Fruit fly (Drosophila melanogaster) whole organism, embryonic: ENCODE measurements around the gene CG4593.

Experiments used
- Blimp-1 ChIP-seq: fragments of 200-800 bp; sonication (Bioruptor generic); optimal IDR thresholded peaks from 3 replicates; lab custom pipeline; 2018; ENCODE audit warnings: missing biosample characterization, missing genetic modification characterization, mild to moderate bottlenecking, moderate library complexity, missing genetic modification reagents
- Bteb2 ChIP-seq: fragments of 200-800 bp; sonication (Bioruptor generic); optimal IDR thresholded peaks from 2 replicates; lab custom pipeline; 2016; ENCODE audit warnings: missing biosample characterization, missing genetic modification characterization
- CG10267 ChIP-seq: fragments of 200-800 bp; sonication (Bioruptor generic); optimal IDR thresholded peaks from 2 replicates; lab custom pipeline; 2018; ENCODE audit warnings: missing biosample characterization, mild to moderate bottlenecking, missing genetic modification characterization, moderate library complexity
- CG10462 ChIP-seq: fragments of 200-800 bp; sonication (Bioruptor generic); optimal IDR thresholded peaks from 2 replicates; lab custom pipeline; 2016; ENCODE audit warnings: missing biosample characterization, missing genetic modification characterization
- CG12744 ChIP-seq: fragments of 200-800 bp; sonication (Bioruptor generic); optimal IDR thresholded peaks from 2 replicates; lab custom pipeline; 2016; ENCODE audit warnings: missing biosample characterization, missing genetic modification characterization
- CG12769 ChIP-seq: fragments of 200-800 bp; sonication (Bioruptor generic); optimal IDR thresholded peaks from 2 replicates; lab custom pipeline; 2019; ENCODE audit warnings: missing biosample characterization, mild to moderate bottlenecking, missing genetic modification characterization, moderate library complexity
- CG13123 ChIP-seq: fragments of 200-800 bp; sonication (Bioruptor generic); optimal IDR thresholded peaks from 2 replicates; lab custom pipeline; 2016; ENCODE audit warnings: missing biosample characterization, missing genetic modification characterization
- CG17328 ChIP-seq: fragments of 200-800 bp; sonication (Bioruptor generic); IDR thresholded peaks from 2 replicates; pipeline ENCODE4 v1.3.6; 2022; ENCODE audit warnings: missing biosample characterization, missing genetic modification characterization
- CG17568 ChIP-seq: fragments of 200-800 bp; sonication (Bioruptor generic); optimal IDR thresholded peaks from 2 replicates; lab custom pipeline; 2018; ENCODE audit warnings: missing biosample characterization, mild to moderate bottlenecking, missing genetic modification characterization, moderate library complexity
- CG18599 ChIP-seq: fragments of 200-800 bp; sonication (Bioruptor generic); optimal IDR thresholded peaks from 3 replicates; lab custom pipeline; 2017; ENCODE audit warnings: missing biosample characterization, missing genetic modification characterization, mild to moderate bottlenecking, moderate library complexity, missing genetic modification reagents
- CG30431 ChIP-seq: fragments of 200-800 bp; sonication (Bioruptor generic); optimal IDR thresholded peaks from 2 replicates; lab custom pipeline; 2017; ENCODE audit warnings: missing biosample characterization, missing genetic modification characterization
- CG4328 ChIP-seq: fragments of 200-800 bp; sonication (Bioruptor generic); optimal IDR thresholded peaks from 3 replicates; lab custom pipeline; 2017; ENCODE audit warnings: missing biosample characterization, missing genetic modification reagents, missing genetic modification characterization
- CG7357 ChIP-seq: fragments of 200-800 bp; sonication (Bioruptor generic); IDR thresholded peaks from 3 replicates; pipeline ENCODE4 v1.3.6; 2022; ENCODE audit warnings: missing biosample characterization, missing genetic modification characterization
- CG7839 ChIP-seq: fragments of 200-800 bp; sonication (Bioruptor generic); optimal IDR thresholded peaks from 3 replicates; lab custom pipeline; 2018; ENCODE audit warnings: missing biosample characterization, mild to moderate bottlenecking, missing genetic modification characterization, moderate library complexity
- CG7963 ChIP-seq: fragments of 200-800 bp; sonication (Bioruptor generic); IDR thresholded peaks from 3 replicates; pipeline ENCODE4 v1.3.6; 2022; ENCODE audit warnings: missing biosample characterization, missing genetic modification characterization; ENCODE audit not compliant: partially characterized antibody
- CG8924 ChIP-seq: fragments of 200-800 bp; optimal IDR thresholded peaks from 3 replicates; lab custom pipeline; 2019; ENCODE audit warnings: missing biosample characterization, mild to moderate bottlenecking, missing genetic modification characterization, moderate library complexity
- CG9215 ChIP-seq: fragments of 200-800 bp; sonication (Bioruptor generic); IDR thresholded peaks from 2 replicates; pipeline ENCODE4 v1.3.6; 2022; ENCODE audit warnings: missing biosample characterization, missing genetic modification characterization
- CG9876 ChIP-seq: fragments of 200-800 bp; sonication (Bioruptor generic); optimal IDR thresholded peaks from 2 replicates; lab custom pipeline; 2016; ENCODE audit warnings: missing biosample characterization, missing genetic modification characterization
- Dek ChIP-seq: fragments of 200-800 bp; sonication (Bioruptor generic); optimal IDR thresholded peaks from 3 replicates; lab custom pipeline; 2019; ENCODE audit warnings: missing biosample characterization, mild to moderate bottlenecking, missing genetic modification characterization, moderate library complexity
- ERR ChIP-seq: fragments of 200-800 bp; sonication (Bioruptor generic); optimal IDR thresholded peaks from 2 replicates; lab custom pipeline; 2016; ENCODE audit warnings: missing biosample characterization, missing genetic modification characterization
- Ets65A ChIP-seq: fragments of 200-800 bp; sonication (Bioruptor generic); peaks from one replicate; lab custom pipeline; 2016; ENCODE audit warnings: missing biosample characterization, missing genetic modification characterization
- HLHmδ ChIP-seq: fragments of 200-800 bp; sonication (Bioruptor generic); optimal IDR thresholded peaks from 2 replicates; lab custom pipeline; 2018; ENCODE audit warnings: missing biosample characterization, mild to moderate bottlenecking, missing genetic modification characterization, moderate library complexity
- HmgZ ChIP-seq: fragments of 200-800 bp; sonication (Bioruptor generic); optimal IDR thresholded peaks from 2 replicates; lab custom pipeline; 2018; ENCODE audit warnings: missing biosample characterization, mild to moderate bottlenecking, missing genetic modification characterization
- Hr39 ChIP-seq: fragments of >200 bp; optimal IDR thresholded peaks from 2 replicates; lab custom pipeline; 2017
- Hr78 ChIP-seq, 2 experiments: fragments of 200-800 bp in 1 of 2; fragments of >200 bp in 1 of 2; sonication (Bioruptor generic) in 1 of 2; optimal IDR thresholded peaks; 2 replicates each; lab custom pipeline; 2017 to 2019; ENCODE audit warnings: missing biosample characterization in 2 of 2, missing genetic modification characterization in 2 of 2, mild to moderate bottlenecking in 1 of 2, moderate library complexity in 1 of 2
- Jarid2 ChIP-seq: fragments of 200-800 bp; sonication (Bioruptor generic); optimal IDR thresholded peaks from 3 replicates; lab custom pipeline; 2017; ENCODE audit warnings: mild to moderate bottlenecking, missing biosample characterization, missing genetic modification reagents, missing genetic modification characterization
- Kr ChIP-seq: fragments of 200-800 bp; sonication (Bioruptor generic); optimal IDR thresholded peaks from 2 replicates; lab custom pipeline; 2017; ENCODE audit warnings: missing biosample characterization, mild to moderate bottlenecking, missing genetic modification characterization
- Lpt ChIP-seq: fragments of >200 bp; optimal IDR thresholded peaks from 2 replicates; lab custom pipeline; 2018; ENCODE audit warnings: missing biosample characterization, missing genetic modification characterization
- NC2β ChIP-seq: fragments of 200-800 bp; sonication (Bioruptor generic); optimal IDR thresholded peaks from 2 replicates; lab custom pipeline; 2016; ENCODE audit warnings: missing biosample characterization, missing genetic modification characterization
- NFAT ChIP-seq: fragments of 200-800 bp; sonication (Bioruptor generic); IDR thresholded peaks from 2 replicates; pipeline ENCODE4 v1.3.6; 2022; ENCODE audit warnings: missing biosample characterization, missing genetic modification characterization
- Nf-YC ChIP-seq: fragments of 200-800 bp; optimal IDR thresholded peaks from 3 replicates; lab custom pipeline; 2019; ENCODE audit warnings: missing biosample characterization, mild to moderate bottlenecking, missing genetic modification characterization, moderate library complexity
- NfI ChIP-seq: fragments of 200-800 bp; sonication (Bioruptor generic); optimal IDR thresholded peaks from 3 replicates; lab custom pipeline; 2018; ENCODE audit warnings: missing biosample characterization, mild to moderate bottlenecking, missing genetic modification characterization, moderate library complexity
- Six4 ChIP-seq: fragments of 200-800 bp; sonication (Bioruptor generic); optimal IDR thresholded peaks from 2 replicates; lab custom pipeline; 2016; ENCODE audit warnings: missing biosample characterization, missing genetic modification characterization
- Sox102F ChIP-seq: fragments of 200-800 bp; sonication (Bioruptor generic); optimal IDR thresholded peaks from 2 replicates; lab custom pipeline; 2018; ENCODE audit warnings: missing biosample characterization, mild to moderate bottlenecking, missing genetic modification characterization, moderate library complexity
- Spps ChIP-seq: fragments of 200-800 bp; sonication (Bioruptor generic); optimal IDR thresholded peaks from 2 replicates; lab custom pipeline; 2018; ENCODE audit warnings: missing biosample characterization, mild to moderate bottlenecking, missing genetic modification characterization
- bowl ChIP-seq: fragments of 200-800 bp; sonication (Bioruptor generic); IDR thresholded peaks from 2 replicates; pipeline ENCODE4 v1.3.6; 2022; ENCODE audit warnings: missing biosample characterization, missing genetic modification characterization
- cwo ChIP-seq: fragments of 200-800 bp; sonication (Bioruptor generic); optimal IDR thresholded peaks from 3 replicates; lab custom pipeline; 2017; ENCODE audit warnings: missing biosample characterization, missing genetic modification characterization, mild to moderate bottlenecking, moderate library complexity, missing genetic modification reagents
- dmrt99B ChIP-seq: fragments of 200-800 bp; sonication (Bioruptor generic); optimal IDR thresholded peaks from 2 replicates; lab custom pipeline; 2018; ENCODE audit warnings: missing biosample characterization, mild to moderate bottlenecking, missing genetic modification characterization, moderate library complexity
- eyg ChIP-seq: fragments of 200-800 bp; sonication (Bioruptor generic); optimal IDR thresholded peaks from 3 replicates; lab custom pipeline; 2016; ENCODE audit warnings: missing biosample characterization, missing genetic modification characterization
- gce ChIP-seq: fragments of 200-800 bp; sonication (Bioruptor generic); IDR thresholded peaks from 3 replicates; pipeline ENCODE4 v1.3.6; 2022; ENCODE audit warnings: missing biosample characterization, missing genetic modification characterization
- gcm2 ChIP-seq: fragments of 200-800 bp; sonication (Bioruptor generic); optimal IDR thresholded peaks from 2 replicates; lab custom pipeline; 2016; ENCODE audit warnings: missing biosample characterization, missing genetic modification characterization
- kni ChIP-seq: fragments of 200-800 bp; sonication (Bioruptor generic); optimal IDR thresholded peaks from 3 replicates; lab custom pipeline; 2017; ENCODE audit warnings: mild to moderate bottlenecking, missing biosample characterization, missing genetic modification reagents, missing genetic modification characterization
- maf-S ChIP-seq: fragments of 200-800 bp; sonication (Bioruptor generic); optimal IDR thresholded peaks from 2 replicates; lab custom pipeline; 2016; ENCODE audit warnings: missing biosample characterization, missing genetic modification characterization
- nmo ChIP-seq: fragments of 200-800 bp; sonication (Bioruptor generic); optimal IDR thresholded peaks from 2 replicates; lab custom pipeline; 2018; ENCODE audit warnings: missing biosample characterization, mild to moderate bottlenecking, missing genetic modification characterization, moderate library complexity
- pzg ChIP-seq: fragments of 200-800 bp; sonication (Bioruptor generic); optimal IDR thresholded peaks from 3 replicates; lab custom pipeline; 2018; ENCODE audit warnings: missing biosample characterization, mild to moderate bottlenecking, missing genetic modification characterization, moderate library complexity
- stc ChIP-seq: fragments of 200-800 bp; sonication (Bioruptor generic); IDR thresholded peaks from 2 replicates; pipeline ENCODE4 v1.3.6; 2022; ENCODE audit warnings: missing biosample characterization, missing genetic modification characterization
- trem ChIP-seq: fragments of 200-800 bp; optimal IDR thresholded peaks from 3 replicates; lab custom pipeline; 2019; ENCODE audit warnings: missing biosample characterization, mild to moderate bottlenecking, missing genetic modification characterization, moderate library complexity
- unpg ChIP-seq: fragments of 200-800 bp; sonication (Bioruptor generic); optimal IDR thresholded peaks from 3 replicates; lab custom pipeline; 2018; ENCODE audit warnings: missing biosample characterization, mild to moderate bottlenecking, missing genetic modification characterization, moderate library complexity

Gene CG4593

DNA sequence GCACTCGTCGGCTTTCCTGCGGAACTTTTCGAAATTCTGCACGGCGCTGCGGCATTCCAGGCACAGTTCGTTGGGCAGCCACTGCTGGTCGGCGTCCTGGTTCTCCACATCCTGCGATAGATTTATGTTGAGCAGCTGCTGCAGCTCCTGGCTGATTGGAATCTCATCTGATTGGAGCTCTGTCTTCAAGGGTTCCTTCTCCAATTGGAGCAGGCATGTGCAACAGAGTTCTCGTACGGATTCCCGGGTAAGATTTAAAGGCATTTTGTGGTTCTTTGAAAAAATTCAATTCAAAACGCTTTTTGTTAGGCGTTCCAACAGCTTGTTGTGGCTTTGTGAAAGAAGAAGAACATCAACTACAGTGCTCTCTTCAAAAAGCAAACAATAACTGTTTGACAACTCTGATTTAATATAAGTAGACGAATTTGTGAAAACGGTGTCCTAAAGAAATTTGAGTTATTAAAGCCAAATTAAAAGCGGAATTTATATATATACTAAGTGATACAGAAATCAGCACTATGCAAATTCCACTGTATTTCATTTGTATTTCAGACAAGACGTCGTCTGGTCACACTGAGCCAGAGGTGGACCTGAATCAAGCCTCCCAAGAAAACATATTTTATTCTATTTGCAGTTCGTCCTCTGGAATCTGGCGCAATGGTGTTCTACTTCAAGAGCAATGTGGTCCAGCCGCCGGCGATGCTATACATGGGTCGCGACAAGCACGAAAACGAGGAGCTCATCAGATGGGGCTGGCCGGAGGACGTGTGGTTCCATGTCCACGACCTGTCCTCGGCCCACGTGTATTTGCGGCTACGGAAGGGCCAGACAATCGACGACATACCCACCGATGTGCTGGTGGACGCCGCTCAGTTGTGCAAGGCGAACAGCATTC lies at the start of gene CG4593, which contains the start of gene CG3032 (continued):
- TF ChIP-seq Dek (peak; percentile 84), dmrt99B (tag; lab: Kevin White, UChicago) (peak; percentile 80), Blimp-1 (GFP tag; lab: Kevin White, UChicago) (peak; percentile 67), Nf-YC (tag; lab: Kevin White, UChicago) (peak; percentile 48), CG7357 (GFP tag; lab: Robert Waterston, UW) (peak; percentile 79; the same call in 1 of the 3 replicates), Kr (GFP tag; lab: Kevin White, UChicago) (no peak), eyg (peak; percentile 36), maf-S (peak; percentile 57), bowl (peak; percentile 64), CG17568 (GFP tag; lab: Kevin White, UChicago) (peak; percentile 69), CG9215 (GFP tag; lab: Robert Waterston, UW) (peak; percentile 83), Six4 (GFP tag; lab: Kevin White, UChicago) (peak; percentile 55), nmo (GFP tag; lab: Kevin White, UChicago) (peak; percentile 88), CG30431 (GFP tag; lab: Kevin White, UChicago) (peak; percentile 61), CG9876 (GFP tag; lab: Kevin White, UChicago) (no peak), CG17328 (peak; percentile 89), CG18599 (peak; percentile 86), unpg (GFP tag; lab: Kevin White, UChicago) (peak; percentile 86), trem (tag; lab: Kevin White, UChicago) (peak; percentile 68), HLHmδ (no peak), CG13123 (GFP tag; lab: Kevin White, UChicago) (peak; percentile 14), HmgZ (tag; lab: Kevin White, UChicago) (peak; percentile 78), NfI (GFP tag; lab: Kevin White, UChicago) (peak; percentile 80), Ets65A (GFP tag; lab: Kevin White, UChicago) (peak; percentile 97), Lpt (no peak), CG8924 (tag; lab: Kevin White, UChicago) (peak; percentile 77), gcm2 (GFP tag; lab: Kevin White, UChicago) (peak; percentile 54), Spps (peak; percentile 17), CG12744 (GFP tag; lab: Kevin White, UChicago) (peak; percentile 52), Hr78 (GFP tag; optimal IDR thresholded peaks at IDR 0.05; lab: Kevin White, UChicago) (no peak), ERR (GFP tag; lab: Kevin White, UChicago) (peak; percentile 8), NFAT (peak; percentile 94), CG10462 (peak; percentile 36), gce (GFP tag; lab: Robert Waterston, UW) (peak; percentile 79; the same call in 2 of the 3 replicates), Sox102F (GFP tag; lab: Kevin White, UChicago) (peak; percentile 85), CG12769 (tag; lab: Kevin White, UChicago) (peak; percentile 87), Jarid2 (no peak), pzg (GFP tag; lab: Kevin White, UChicago) (peak; percentile 60), CG10267 (peak; percentile 67), Bteb2 (GFP tag; lab: Kevin White, UChicago) (peak; percentile 72), CG4328 (no peak), CG7963 (GFP tag; lab: Robert Waterston, UW) (no peak), Hr39 (lab: Kevin White, UChicago) (no peak), stc (GFP tag; lab: Robert Waterston, UW) (peak; percentile 84), cwo (GFP tag; lab: Kevin White, UChicago) (peak; percentile 56), kni (GFP tag; lab: Kevin White, UChicago) (no peak), NC2β (peak; percentile 67), CG7839 (tag; lab: Kevin White, UChicago) (peak; percentile 86)
